Worm (Caenorhabditis elegans) whole organism, midembryonic: Measurements from ENCODE around the gene ttr-30.

Experiments used
- T22C8.4 ChIP-seq: fragments of 200-800 bp; sonication (Bioruptor generic); IDR thresholded peaks from 2 replicates; pipeline ENCODE4 v1.3.6; 2022; ENCODE audit warnings: missing genetic modification characterization, missing compliant biosample characterization
- cog-1 ChIP-seq: sonication (generic microtip); optimal IDR thresholded peaks from 2 replicates; lab custom pipeline; 2016; ENCODE audit warnings: missing genetic modification characterization, missing compliant biosample characterization
- flt-1 ChIP-seq: fragments of 200-800 bp; sonication (Bioruptor generic); IDR thresholded peaks from 2 replicates; pipeline ENCODE4 v1.3.6; 2022; ENCODE audit warnings: missing genetic modification characterization, missing compliant biosample characterization
- klf-2 ChIP-seq: fragments of 200-800 bp; sonication (Bioruptor generic); conservative IDR thresholded peaks from 2 replicates; pipeline ENCODE4 v1.3.6; 2022; ENCODE audit warnings: missing genetic modification reagents, missing genetic modification characterization, missing compliant biosample characterization
- med-1 ChIP-seq: sonication (generic microtip); optimal IDR thresholded peaks from 2 replicates; lab custom pipeline; 2017; ENCODE audit warnings: missing genetic modification characterization, mild to moderate bottlenecking, missing compliant biosample characterization, antibody characterized with exemption, missing genetic modification reagents; ENCODE audit not compliant: insufficient read depth
- tab-1 ChIP-seq: fragments of 200-800 bp; sonication (Bioruptor generic); IDR thresholded peaks from 2 replicates; pipeline ENCODE4 v1.3.6; 2022; ENCODE audit warnings: missing genetic modification characterization, missing compliant biosample characterization
- ztf-23 ChIP-seq: fragments of 200-800 bp; sonication (Bioruptor generic); IDR thresholded peaks from 2 replicates; pipeline ENCODE4 v1.3.6; 2022; ENCODE audit warnings: missing genetic modification reagents, missing genetic modification characterization, missing compliant biosample characterization
- ztf-29 ChIP-seq: fragments of 200-800 bp; sonication (Bioruptor generic); IDR thresholded peaks from 2 replicates; pipeline ENCODE4 v1.3.6; 2022; ENCODE audit warnings: missing genetic modification reagents, missing genetic modification characterization, missing compliant biosample characterization

- no peak for TF ChIP-seq flt-1 (GFP tag; lab: Robert Waterston, UW)
- TF ChIP-seq tab-1 (GFP tag; lab: Robert Waterston, UW): no peak
- no peak for TF ChIP-seq med-1 (GFP tag; lab: Kevin White, UChicago)
- TF ChIP-seq klf-2 (GFP tag; lab: Robert Waterston, UW): no peak
- no peak for TF ChIP-seq T22C8.4 (GFP tag; lab: Robert Waterston, UW)
- TF ChIP-seq cog-1 (tag; lab: Kevin White, UChicago): no peak
- no peak for TF ChIP-seq ztf-23 (GFP tag; lab: Robert Waterston, UW)
- TF ChIP-seq ztf-29 (GFP tag; lab: Robert Waterston, UW): no peak
Measured at ce11 chrX:7369770-7370169, 39.0 kb downstream of the ttr-30 start.
